Worm (Caenorhabditis elegans) whole organism, early embryonic: Measurements from ENCODE around the gene fln-1.

Source experiments
- B0310.2 ChIP-seq: sonication (generic microtip); optimal IDR thresholded peaks from 2 replicates; lab custom pipeline; 2016; ENCODE audit warnings: mild to moderate bottlenecking, missing genetic modification characterization, missing compliant biosample characterization
- F13C5.2 ChIP-seq: sonication (generic microtip); optimal IDR thresholded peaks from 2 replicates; lab custom pipeline; 2017; ENCODE audit warnings: mild to moderate bottlenecking, missing genetic modification characterization, inconsistent platforms, missing compliant biosample characterization
- aly-1 ChIP-seq: sonication (generic microtip); optimal IDR thresholded peaks from 2 replicates; lab custom pipeline; 2016; ENCODE audit warnings: missing genetic modification characterization, missing compliant biosample characterization
- ama-1 ChIP-seq: fragments of 150-350 bp; optimal IDR thresholded peaks from 2 replicates; lab custom pipeline; 2014
- ceh-13 ChIP-seq: fragments of 200-800 bp; sonication (Bioruptor generic); optimal IDR thresholded peaks from 2 replicates; lab custom pipeline; 2018; ENCODE audit warnings: mild to moderate bottlenecking, missing genetic modification characterization, missing compliant biosample characterization
- ceh-36 ChIP-seq: sonication (generic microtip); optimal IDR thresholded peaks from 2 replicates; lab custom pipeline; 2016; ENCODE audit warnings: missing genetic modification characterization, inconsistent platforms, missing compliant biosample characterization
- ets-7 ChIP-seq: sonication (generic microtip); optimal IDR thresholded peaks from 2 replicates; lab custom pipeline; 2016; ENCODE audit warnings: missing genotype, missing genetic modification characterization, missing compliant biosample characterization
- flt-1 ChIP-seq: fragments of 200-800 bp; sonication (Bioruptor generic); IDR thresholded peaks from 2 replicates; pipeline ENCODE4 v1.3.6; 2022; ENCODE audit warnings: missing genetic modification characterization, missing compliant biosample characterization
- hmbx-1 ChIP-seq: sonication (generic microtip); optimal IDR thresholded peaks from 2 replicates; lab custom pipeline; 2016; ENCODE audit warnings: mild to moderate bottlenecking, missing genetic modification characterization, missing compliant biosample characterization
- hmg-4 ChIP-seq: fragments of 200-800 bp; sonication (Bioruptor generic); optimal IDR thresholded peaks from 2 replicates; lab custom pipeline; 2018; ENCODE audit warnings: mild to moderate bottlenecking, missing genetic modification characterization, missing compliant biosample characterization
- hnd-1 ChIP-seq: sonication (generic microtip); optimal IDR thresholded peaks from 2 replicates; lab custom pipeline; 2016; ENCODE audit warnings: missing genetic modification characterization, missing compliant biosample characterization
- pes-1 ChIP-seq: fragments of 200-800 bp; sonication (Bioruptor generic); IDR thresholded peaks from 2 replicates; pipeline ENCODE4 v1.3.6; 2022; ENCODE audit warnings: missing genetic modification reagents, missing genetic modification characterization, missing compliant biosample characterization
- scrt-1 ChIP-seq: fragments of 200-800 bp; sonication (Bioruptor generic); IDR thresholded peaks from 2 replicates; pipeline ENCODE4 v1.3.6; 2022; ENCODE audit warnings: missing genetic modification characterization, missing compliant biosample characterization
- sea-1 ChIP-seq: fragments of 200-800 bp; sonication (Bioruptor generic); conservative IDR thresholded peaks from 2 replicates; pipeline ENCODE4 v1.3.6; 2022; ENCODE audit warnings: missing genetic modification characterization, missing compliant biosample characterization
- tbx-11 ChIP-seq: fragments of 200-800 bp; sonication (Bioruptor generic); IDR thresholded peaks from 2 replicates; pipeline ENCODE4 v1.3.6; 2022; ENCODE audit warnings: missing genetic modification characterization, missing compliant biosample characterization
- tbx-37 ChIP-seq: fragments of 200-800 bp; sonication (Bioruptor generic); conservative IDR thresholded peaks from 2 replicates; pipeline ENCODE4 v1.3.6; 2022; ENCODE audit warnings: missing genetic modification reagents, missing genetic modification characterization, missing compliant biosample characterization
- tra-4 ChIP-seq: sonication (generic microtip); optimal IDR thresholded peaks from 2 replicates; lab custom pipeline; 2017; ENCODE audit warnings: missing genetic modification characterization, missing compliant biosample characterization

The fln-1 gene

DNA sequence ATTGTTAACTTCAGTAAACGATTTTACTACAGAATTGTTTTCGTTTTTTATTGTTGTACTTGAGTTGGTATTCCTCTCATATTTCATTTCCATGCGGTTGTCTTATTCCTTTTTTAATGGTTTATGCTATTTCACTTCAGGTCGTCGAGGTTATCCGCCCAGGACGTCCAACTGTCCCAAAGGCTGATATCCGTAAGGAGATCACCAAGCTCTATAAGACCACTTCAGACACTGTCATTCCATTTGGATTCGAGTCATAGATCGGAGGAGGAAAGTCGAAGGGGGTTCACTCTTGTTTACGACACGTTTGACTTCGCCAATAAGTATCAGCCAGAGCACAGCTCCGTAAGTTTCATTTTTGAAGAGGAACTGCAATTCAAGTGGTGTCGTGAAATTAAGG lies 10.8 kb upstream of the fln-1 start, which contains the start of gene T07A9.14:
T07A9.14 (plus strand) TSS at position 124 of the 400 bp plus-strand sequence.
- TF ChIP-seq scrt-1 (GFP tag; lab: Robert Waterston, UW) = no peak
- no peak for TF ChIP-seq tra-4
- no peak for TF ChIP-seq hnd-1 (tag; lab: Kevin White, UChicago)
- TF ChIP-seq pes-1 = no peak
- no peak for TF ChIP-seq ceh-36 (tag; lab: Kevin White, UChicago)
- TF ChIP-seq flt-1 = no peak
- TF ChIP-seq hmbx-1 (tag; lab: Kevin White, UChicago) = no peak

DNA sequence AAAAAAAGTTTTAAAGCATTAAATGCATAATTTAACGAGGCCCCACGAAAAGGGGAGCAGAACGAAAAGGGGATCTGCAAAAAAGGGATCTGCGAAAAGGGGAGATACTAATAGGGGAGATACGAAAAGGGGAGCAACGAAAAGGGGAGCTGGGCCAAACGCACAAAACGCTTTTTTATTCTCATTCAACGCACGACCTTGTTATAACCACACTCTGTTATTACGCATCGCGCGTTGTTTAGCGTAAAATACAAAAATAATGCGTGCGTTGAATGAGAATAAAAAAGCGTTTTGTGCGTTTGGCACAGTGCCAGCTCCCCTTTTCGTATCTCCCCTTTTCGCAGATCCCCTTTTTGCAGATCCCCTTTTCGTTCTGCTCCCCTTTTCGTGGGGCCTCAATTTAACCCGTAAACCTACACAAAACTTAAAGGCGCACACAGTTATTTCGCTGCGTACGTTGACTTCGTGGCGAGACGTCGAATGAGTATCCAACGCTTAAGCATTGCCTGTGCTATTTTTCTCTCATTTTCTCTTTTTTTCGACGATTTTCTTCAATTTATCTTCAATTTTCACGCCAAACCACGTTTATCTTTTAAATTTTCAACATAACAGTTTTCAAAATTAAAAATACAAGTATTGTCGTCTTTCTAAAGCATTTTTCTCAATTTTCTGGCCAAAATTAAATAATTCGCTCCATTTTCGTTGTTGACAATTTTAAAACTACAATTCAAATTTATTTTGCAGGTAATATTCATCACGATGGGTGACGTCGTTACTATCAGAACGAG lies 9.5 kb upstream of the fln-1 start, which contains the start of gene rps-24:
rps-24 (plus strand) TSS at position 738 of the 788 bp plus-strand sequence.
- peak; percentile 68; the same call in 1 of the 2 replicates for TF ChIP-seq flt-1
- peak; percentile 53; the same call in 1 of the 2 replicates for TF ChIP-seq tbx-11 (GFP tag; lab: Robert Waterston, UW)
- TF ChIP-seq sea-1 = peak; percentile 64
- peak; percentile 48 for TF ChIP-seq aly-1 (tag; lab: Kevin White, UChicago)
- TF ChIP-seq hmg-4 (GFP tag; lab: Kevin White, UChicago) = peak; percentile 50
- TF ChIP-seq hnd-1 (tag; lab: Kevin White, UChicago) = peak; percentile 43
- peak; percentile 50; the same call in 1 of the 2 replicates for TF ChIP-seq scrt-1 (GFP tag; lab: Robert Waterston, UW)
- TF ChIP-seq tbx-37 (GFP tag; lab: Robert Waterston, UW) = peak; percentile 69
- TF ChIP-seq F13C5.2 (tag; lab: Kevin White, UChicago) = peak; percentile 51
- peak; percentile 85 for TF ChIP-seq pes-1
- peak; percentile 83 for TF ChIP-seq ets-7 (tag; lab: Kevin White, UChicago)

DNA sequence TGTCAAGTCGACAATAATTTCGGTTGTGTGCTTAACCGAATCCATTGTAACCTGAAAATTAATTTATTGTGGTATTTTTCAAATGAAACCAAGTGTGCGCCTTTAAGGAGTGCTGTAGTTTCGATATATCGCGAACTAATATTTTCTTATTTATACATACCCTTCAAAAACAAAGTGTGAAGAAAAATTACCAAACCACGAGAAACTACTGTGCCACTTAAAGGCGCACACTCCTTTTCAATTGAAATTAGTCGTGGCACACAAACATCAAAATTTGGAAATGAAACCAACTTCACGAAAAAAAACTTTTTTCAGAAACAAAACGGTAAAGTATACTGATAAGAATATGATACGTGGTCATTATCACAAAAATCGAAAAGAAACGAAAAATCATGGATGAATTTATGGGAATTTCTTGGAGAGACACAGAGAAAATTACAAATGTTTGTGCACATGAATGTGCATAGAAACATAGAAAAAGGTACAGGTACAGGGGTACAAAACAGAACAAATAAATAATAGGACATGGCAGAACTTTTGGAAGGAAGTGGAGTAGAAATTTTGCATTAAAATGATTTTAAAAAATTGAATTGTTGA lies 7.4 kb upstream of the fln-1 start, which contains the start of gene spl-1:
spl-1 (minus strand) TSS at position 51 of the 597 bp plus-strand sequence.
- TF ChIP-seq ets-7 (tag; lab: Kevin White, UChicago) (no peak), B0310.2 (no peak), scrt-1 (GFP tag; lab: Robert Waterston, UW) (no peak), aly-1 (tag; lab: Kevin White, UChicago) (no peak), sea-1 (no peak), ama-1 (lab: Kevin White, UChicago) (no peak), tbx-11 (GFP tag; lab: Robert Waterston, UW) (no peak), hmg-4 (GFP tag; lab: Kevin White, UChicago) (no peak), flt-1 (no peak), tbx-37 (GFP tag; lab: Robert Waterston, UW) (no peak), hnd-1 (tag; lab: Kevin White, UChicago) (no peak), hmbx-1 (tag; lab: Kevin White, UChicago) (no peak)

DNA sequence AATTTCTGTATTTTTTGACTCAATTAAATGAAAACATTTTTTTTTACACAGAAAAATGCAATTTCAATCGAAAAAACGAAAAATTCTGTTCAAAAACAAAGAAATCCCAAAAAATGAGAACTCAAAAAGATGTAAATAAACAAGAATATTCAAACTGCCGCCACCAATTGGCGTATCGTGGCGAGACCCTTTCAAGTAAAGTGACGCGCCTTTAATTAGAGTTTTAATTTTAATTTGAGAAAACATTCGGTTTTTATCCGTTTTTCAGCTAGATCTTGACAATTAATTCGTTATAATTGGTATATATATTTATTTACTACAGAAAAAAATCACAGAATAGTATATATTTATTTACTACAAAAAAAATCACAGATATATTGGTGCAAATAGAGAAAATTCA lies 3.8 kb upstream of the fln-1 start:
- TF ChIP-seq hmbx-1 (tag; lab: Kevin White, UChicago) (no peak), ceh-36 (tag; lab: Kevin White, UChicago) (no peak), tra-4 (no peak), B0310.2 (no peak), hnd-1 (tag; lab: Kevin White, UChicago) (no peak), F13C5.2 (tag; lab: Kevin White, UChicago) (no peak), scrt-1 (GFP tag; lab: Robert Waterston, UW) (no peak)

DNA sequence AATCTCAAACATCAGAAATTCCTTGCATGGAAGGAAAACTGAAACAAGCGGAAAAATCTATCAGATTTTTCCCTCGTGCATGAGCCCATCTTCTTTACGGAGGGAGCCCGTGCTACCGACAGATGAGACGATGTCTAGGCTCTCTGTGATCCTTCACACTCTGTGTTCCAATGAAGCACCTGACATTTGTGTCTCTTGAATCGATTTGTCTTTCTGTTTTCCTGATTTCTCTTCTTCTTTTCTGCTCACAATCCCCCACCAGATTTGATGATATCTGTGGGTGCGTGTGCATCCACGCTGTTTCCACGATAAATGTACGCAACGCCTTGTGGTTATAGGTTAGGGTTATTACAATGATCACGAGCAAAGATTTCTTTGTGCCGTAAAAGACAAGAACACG lies 3.0 kb upstream of the fln-1 start:
- TF ChIP-seq ceh-36 (tag; lab: Kevin White, UChicago) (no peak), pes-1 (no peak), tbx-11 (GFP tag; lab: Robert Waterston, UW) (no peak), F13C5.2 (tag; lab: Kevin White, UChicago) (no peak), aly-1 (tag; lab: Kevin White, UChicago) (no peak), hmg-4 (GFP tag; lab: Kevin White, UChicago) (no peak), ets-7 (tag; lab: Kevin White, UChicago) (no peak), hmbx-1 (tag; lab: Kevin White, UChicago) (no peak), scrt-1 (GFP tag; lab: Robert Waterston, UW) (no peak), flt-1 (no peak), hnd-1 (tag; lab: Kevin White, UChicago) (no peak), ama-1 (lab: Kevin White, UChicago) (no peak), tra-4 (no peak), sea-1 (no peak), tbx-37 (GFP tag; lab: Robert Waterston, UW) (no peak), B0310.2 (no peak)

DNA sequence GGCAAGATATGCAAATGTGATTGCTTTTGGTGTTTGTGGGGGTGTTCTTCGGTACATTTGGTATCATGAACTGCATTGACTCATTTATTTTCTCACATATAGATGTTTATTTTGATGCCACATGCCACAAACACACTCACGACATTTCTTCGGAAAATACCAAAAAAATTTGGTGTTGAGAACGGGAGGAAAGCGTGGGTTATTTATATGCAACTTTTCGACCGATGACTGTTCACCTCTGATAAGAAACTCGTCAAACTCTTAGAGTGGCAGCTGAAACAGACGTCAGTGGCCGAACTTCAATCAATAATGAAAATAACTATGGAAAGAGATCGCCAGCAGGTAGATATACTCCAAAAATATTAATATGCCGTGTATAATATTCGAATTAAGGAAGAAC lies 2.6 kb upstream of the fln-1 start:
- no peak for TF ChIP-seq hmg-4 (GFP tag; lab: Kevin White, UChicago)
- TF ChIP-seq ets-7 (tag; lab: Kevin White, UChicago) = no peak
- TF ChIP-seq ama-1 (lab: Kevin White, UChicago) = no peak

DNA sequence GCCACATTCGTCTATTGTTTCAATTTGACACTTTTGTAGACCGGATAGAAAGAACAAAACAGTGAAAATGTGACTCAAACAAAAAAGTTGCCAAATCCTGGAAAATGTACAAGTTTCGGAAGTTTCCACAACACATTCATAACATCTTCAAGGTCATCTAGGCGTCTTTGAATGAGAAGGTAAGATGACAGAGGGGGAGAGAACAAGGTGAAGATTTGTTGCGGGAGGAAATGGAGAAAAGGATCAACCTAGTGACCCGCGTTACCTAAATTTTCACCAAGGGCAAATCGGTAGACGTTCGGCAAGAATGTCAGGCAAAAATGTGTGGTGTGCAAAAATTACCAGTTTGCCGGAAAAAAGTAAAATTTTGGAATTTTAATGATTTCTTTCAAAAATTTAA lies 2.0 kb upstream of the fln-1 start:
- TF ChIP-seq hmbx-1 (tag; lab: Kevin White, UChicago) (no peak), F13C5.2 (tag; lab: Kevin White, UChicago) (no peak), ama-1 (lab: Kevin White, UChicago) (no peak), pes-1 (no peak), hmg-4 (GFP tag; lab: Kevin White, UChicago) (no peak), tbx-37 (GFP tag; lab: Robert Waterston, UW) (no peak), ets-7 (tag; lab: Kevin White, UChicago) (no peak), hnd-1 (tag; lab: Kevin White, UChicago) (no peak), tbx-11 (GFP tag; lab: Robert Waterston, UW) (no peak), flt-1 (no peak), ceh-13 (GFP tag; lab: Kevin White, UChicago) (no peak), tra-4 (no peak), sea-1 (no peak), aly-1 (tag; lab: Kevin White, UChicago) (no peak), B0310.2 (no peak), ceh-36 (tag; lab: Kevin White, UChicago) (no peak), scrt-1 (GFP tag; lab: Robert Waterston, UW) (no peak)
